Worm (Caenorhabditis elegans) whole organism, young adult: ENCODE results near the gene Y65A5A.1.
A peak's percentile ranks its signal among the peaks of the same experiment; 100 is the strongest.

Source experiments
- B0019.2 ChIP-seq: fragments of 200-800 bp; sonication (Bioruptor generic); conservative IDR thresholded peaks from 2 replicates; pipeline ENCODE4 v1.3.6; 2022; ENCODE audit warnings: missing genetic modification reagents, missing genetic modification characterization, missing compliant biosample characterization
- B0261.1 ChIP-seq: sonication (generic microtip); optimal IDR thresholded peaks from 2 replicates; lab custom pipeline; 2016; ENCODE audit warnings: mild to moderate bottlenecking, missing genetic modification characterization, moderate library complexity, missing compliant biosample characterization
- F23B12.7 ChIP-seq: sonication (generic microtip); optimal IDR thresholded peaks from 2 replicates; lab custom pipeline; 2017; ENCODE audit warnings: missing genetic modification characterization, mild to moderate bottlenecking, missing compliant biosample characterization, antibody characterized with exemption, moderate library complexity; ENCODE audit not compliant: insufficient read depth
- F57C9.4 ChIP-seq: sonication (generic microtip); optimal IDR thresholded peaks from 2 replicates; lab custom pipeline; 2017; ENCODE audit warnings: mild to moderate bottlenecking, missing genetic modification characterization, missing compliant biosample characterization
- Y53G8AR.9 ChIP-seq: fragments of 200-800 bp; sonication (Bioruptor generic); conservative IDR thresholded peaks from 2 replicates; pipeline ENCODE4 v1.3.6; 2022; ENCODE audit warnings: missing genetic modification reagents, missing genetic modification characterization, missing compliant biosample characterization
- Y79H2A.3 ChIP-seq: fragments of 200-800 bp; sonication (Bioruptor generic); conservative IDR thresholded peaks from 2 replicates; pipeline ENCODE4 v1.3.6; 2022; ENCODE audit warnings: missing genetic modification reagents, missing genetic modification characterization, missing compliant biosample characterization
- ZK185.1 ChIP-seq: sonication (generic microtip); optimal IDR thresholded peaks from 2 replicates; lab custom pipeline; 2016; ENCODE audit warnings: mild to moderate bottlenecking, missing genetic modification characterization, missing compliant biosample characterization; ENCODE audit not compliant: poor library complexity, severe bottlenecking
- akir-1 ChIP-seq: fragments of 200-800 bp; sonication (Bioruptor generic); optimal IDR thresholded peaks from 2 replicates; lab custom pipeline; 2018; ENCODE audit warnings: mild to moderate bottlenecking, missing genetic modification characterization, moderate library complexity, missing compliant biosample characterization
- ama-1 ChIP-seq, 3 experiments: fragments of 150-350 bp in 1 of 3; sonication (generic microtip) in 2 of 3; optimal IDR thresholded peaks; 2 replicates each; lab custom pipeline; 2014 to 2018; ENCODE audit warnings: missing biosample characterization in 2 of 3, missing genetic modification characterization in 2 of 3, missing genetic modification reagents in 2 of 3
- aptf-2 ChIP-seq: fragments of 200-800 bp; sonication (Bioruptor generic); conservative IDR thresholded peaks from 2 replicates; pipeline ENCODE4 v1.3.6; 2022; ENCODE audit warnings: missing genetic modification reagents, missing genetic modification characterization, missing compliant biosample characterization
- aptf-3 ChIP-seq: fragments of 200-800 bp; sonication (Bioruptor generic); IDR thresholded peaks from 2 replicates; pipeline ENCODE4 v1.3.6; 2022; ENCODE audit warnings: missing genetic modification characterization, missing compliant biosample characterization
- athp-1 ChIP-seq: sonication (generic microtip); optimal IDR thresholded peaks from 2 replicates; lab custom pipeline; 2017; ENCODE audit warnings: mild to moderate bottlenecking, missing genetic modification characterization, missing compliant biosample characterization
- attf-6 ChIP-seq: fragments of 200-800 bp; sonication (Bioruptor generic); IDR thresholded peaks from 2 replicates; pipeline ENCODE4 v1.3.6; 2022; ENCODE audit warnings: missing genetic modification reagents, missing genetic modification characterization, missing compliant biosample characterization
- bed-1 ChIP-seq: fragments of 200-800 bp; sonication (Bioruptor generic); IDR thresholded peaks from 2 replicates; pipeline ENCODE4 v1.3.6; 2022; ENCODE audit warnings: missing genetic modification reagents, missing genetic modification characterization, missing compliant biosample characterization
- cebp-1 ChIP-seq, 2 experiments: fragments of 200-800 bp in 1 of 2; sonication (Bioruptor generic) in 1 of 2; sonication (generic microtip) in 1 of 2; IDR thresholded peaks in 1 of 2; optimal IDR thresholded peaks in 1 of 2; 2 replicates each; pipeline versions ENCODE4 v1.3.6 to Lab custom; 2017 to 2022; ENCODE audit warnings: missing compliant biosample characterization in 2 of 2, missing genetic modification characterization in 2 of 2, mild to moderate bottlenecking in 1 of 2, missing genetic modification reagents in 1 of 2, moderate library complexity in 1 of 2
- ceh-27 ChIP-seq: fragments of 200-800 bp; sonication (Bioruptor generic); optimal IDR thresholded peaks from 2 replicates; lab custom pipeline; 2018; ENCODE audit warnings: mild to moderate bottlenecking, missing genetic modification characterization, moderate library complexity, missing compliant biosample characterization
- ceh-91 ChIP-seq: fragments of 200-800 bp; sonication (Bioruptor generic); IDR thresholded peaks from 2 replicates; pipeline ENCODE4 v1.3.6; 2022; ENCODE audit warnings: missing genetic modification reagents, missing genetic modification characterization, missing compliant biosample characterization
- dpl-1 ChIP-seq: fragments of 150-350 bp; optimal IDR thresholded peaks from 2 replicates; lab custom pipeline; 2014; ENCODE audit warnings: missing biosample characterization, missing genetic modification reagents, missing genetic modification characterization
- egrh-3 ChIP-seq: fragments of 200-800 bp; sonication (Bioruptor generic); IDR thresholded peaks from 2 replicates; pipeline ENCODE4 v1.3.6; 2022; ENCODE audit warnings: missing genetic modification reagents, missing genetic modification characterization, missing compliant biosample characterization
- ets-4 ChIP-seq: fragments of 200-800 bp; sonication (Bioruptor generic); optimal IDR thresholded peaks from 2 replicates; lab custom pipeline; 2018; ENCODE audit warnings: mild to moderate bottlenecking, missing genetic modification characterization, missing compliant biosample characterization
- fkh-3 ChIP-seq: sonication (generic microtip); optimal IDR thresholded peaks from 2 replicates; lab custom pipeline; 2016; ENCODE audit warnings: mild to moderate bottlenecking, missing genetic modification characterization, missing compliant biosample characterization
- him-1 ChIP-seq: sonication (generic microtip); optimal IDR thresholded peaks from 2 replicates; lab custom pipeline; 2016; ENCODE audit warnings: missing genotype, missing genetic modification reagents, missing genetic modification characterization, missing compliant biosample characterization
- lag-1 ChIP-seq: fragments of 200-800 bp; sonication (Bioruptor generic); IDR thresholded peaks from 2 replicates; pipeline ENCODE4 v1.3.6; 2022; ENCODE audit warnings: missing genetic modification reagents, missing genetic modification characterization, missing compliant biosample characterization
- lin-40 ChIP-seq: sonication (generic microtip); optimal IDR thresholded peaks from 2 replicates; lab custom pipeline; 2016; ENCODE audit warnings: missing genetic modification characterization, mild to moderate bottlenecking, missing compliant biosample characterization, missing genotype, missing genetic modification reagents
- lin-54 ChIP-seq: fragments of 200-800 bp; sonication (Bioruptor generic); optimal IDR thresholded peaks from 2 replicates; lab custom pipeline; 2018; ENCODE audit warnings: mild to moderate bottlenecking, missing genetic modification characterization, missing compliant biosample characterization
- mcd-1 ChIP-seq: fragments of 200-800 bp; sonication (Bioruptor generic); IDR thresholded peaks from 2 replicates; pipeline ENCODE4 v1.3.6; 2022; ENCODE audit warnings: missing genetic modification reagents, missing genetic modification characterization, missing compliant biosample characterization
- mes-4 ChIP-seq: sonication (generic microtip); optimal IDR thresholded peaks from 2 replicates; lab custom pipeline; 2016; ENCODE audit warnings: missing genotype, missing genetic modification characterization, missing compliant biosample characterization
- mxl-1 ChIP-seq: sonication (generic microtip); optimal IDR thresholded peaks from 2 replicates; lab custom pipeline; 2016; ENCODE audit warnings: missing genetic modification characterization, missing compliant biosample characterization
- nhr-179 ChIP-seq: sonication (generic microtip); optimal IDR thresholded peaks from 2 replicates; lab custom pipeline; 2016; ENCODE audit warnings: mild to moderate bottlenecking, missing genetic modification characterization, missing compliant biosample characterization
- rpc-1 ChIP-seq, 2 experiments: fragments of 150-350 bp in 1 of 2; sonication (generic microtip) in 1 of 2; optimal IDR thresholded peaks; 2 replicates each; lab custom pipeline; 2014 to 2018; ENCODE audit warnings: missing biosample characterization in 1 of 2, missing genetic modification characterization in 1 of 2, missing genetic modification reagents in 1 of 2, missing genotype in 1 of 2
- sdz-38 ChIP-seq: sonication (generic microtip); optimal IDR thresholded peaks from 2 replicates; lab custom pipeline; 2016; ENCODE audit warnings: missing genotype, missing genetic modification characterization, missing compliant biosample characterization
- snpc-1.3 ChIP-seq: sonication (generic microtip); optimal IDR thresholded peaks from 2 replicates; lab custom pipeline; 2017; ENCODE audit warnings: missing genetic modification characterization, mild to moderate bottlenecking, missing compliant biosample characterization, antibody characterized with exemption, moderate library complexity, missing genotype, missing genetic modification reagents; ENCODE audit not compliant: insufficient read depth
- snpc-4 ChIP-seq, 5 experiments: fragments of 150-350 bp in 1 of 5; sonication (generic microtip) in 4 of 5; optimal IDR thresholded peaks; 2 replicates each; lab custom pipeline; 2014 to 2018; ENCODE audit warnings: missing genetic modification characterization in 5 of 5, missing biosample characterization in 3 of 5, antibody characterized with exemption in 2 of 5, mild to moderate bottlenecking in 2 of 5, missing compliant biosample characterization in 2 of 5, missing genotype in 2 of 5, moderate library complexity in 2 of 5, missing genetic modification reagents in 1 of 5
- somi-1 ChIP-seq: fragments of 200-800 bp; sonication (Bioruptor generic); optimal IDR thresholded peaks from 2 replicates; lab custom pipeline; 2018; ENCODE audit warnings: mild to moderate bottlenecking, missing genetic modification characterization, missing compliant biosample characterization
- unc-130 ChIP-seq: sonication (generic microtip); optimal IDR thresholded peaks from 2 replicates; lab custom pipeline; 2016; ENCODE audit warnings: missing genetic modification reagents, missing genetic modification characterization, missing compliant biosample characterization
- xnd-1 ChIP-seq: sonication (generic microtip); optimal IDR thresholded peaks from 2 replicates; lab custom pipeline; 2016; ENCODE audit warnings: missing genotype, missing genetic modification reagents, missing genetic modification characterization, missing compliant biosample characterization
- zfh-2 ChIP-seq: fragments of 200-800 bp; sonication (Bioruptor generic); conservative IDR thresholded peaks from 2 replicates; pipeline ENCODE4 v1.3.6; 2022; ENCODE audit warnings: missing genetic modification reagents, missing genetic modification characterization, missing compliant biosample characterization
- ztf-25 ChIP-seq: fragments of 200-800 bp; sonication (Bioruptor generic); IDR thresholded peaks from 2 replicates; pipeline ENCODE4 v1.3.6; 2022; ENCODE audit warnings: missing genetic modification reagents, missing genetic modification characterization, missing compliant biosample characterization
- ztf-28 ChIP-seq: fragments of 200-800 bp; sonication (Bioruptor generic); IDR thresholded peaks from 2 replicates; pipeline ENCODE4 v1.3.6; 2022; ENCODE audit warnings: missing genetic modification reagents, missing genetic modification characterization, missing compliant biosample characterization

The Y65A5A.1 gene

DNA sequence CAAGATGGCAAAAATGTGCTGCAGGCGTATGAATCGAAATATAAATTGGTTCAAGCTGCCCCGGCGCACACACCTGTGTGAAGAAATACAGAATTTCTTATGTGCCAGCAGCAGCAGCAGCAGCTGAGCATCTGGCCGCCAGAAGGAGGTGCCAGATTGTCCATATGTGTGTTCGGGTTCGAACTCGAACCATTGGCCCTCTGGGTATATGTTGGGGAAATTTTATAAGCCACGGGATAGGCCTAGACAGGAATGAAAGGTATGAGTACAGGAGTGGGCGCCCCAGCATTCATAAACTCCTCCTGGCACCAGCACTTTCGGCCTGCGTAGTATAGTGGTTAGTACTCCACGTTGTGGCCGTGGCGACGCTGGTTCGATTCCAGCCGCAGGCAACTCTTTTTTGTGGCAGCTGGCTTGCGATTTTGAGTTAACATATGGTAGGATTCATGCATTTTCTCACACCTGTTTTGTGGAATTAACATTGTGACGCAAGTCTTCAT, 11.4 kb downstream of the Y65A5A.1 start (continued):
- no peak for TF ChIP-seq bed-1 (GFP tag; lab: Robert Waterston, UW)
- 0 out of 2 replicates have a peak, but pooled peaks have one; percentile 29 for TF ChIP-seq egrh-3 (GFP tag; lab: Robert Waterston, UW)
- no peak for TF ChIP-seq unc-130 (GFP tag; lab: Kevin White, UChicago)
- TF ChIP-seq Y79H2A.3, result no peak
- TF ChIP-seq B0261.1 (tag; lab: Kevin White, UChicago), result peak; percentile 86
- TF ChIP-seq mes-4 (tag; lab: Kevin White, UChicago), result no peak
- TF ChIP-seq sdz-38 (tag; lab: Kevin White, UChicago), result no peak
- no peak for TF ChIP-seq akir-1 (GFP tag; lab: Kevin White, UChicago)
- no peak for TF ChIP-seq F57C9.4
- TF ChIP-seq rpc-1 (optimal IDR thresholded peaks at IDR 0.05; lab: Kevin White, UChicago), result peak; percentile 68
- peak; percentile 74 for TF ChIP-seq rpc-1 (tag; optimal IDR thresholded peaks at IDR 0.05; lab: Kevin White, UChicago)
- peak; percentile 42 for TF ChIP-seq lin-54 (GFP tag; lab: Kevin White, UChicago)
- TF ChIP-seq cebp-1 (GFP tag; IDR thresholded peaks at IDR 0.05; lab: Robert Waterston, UW), result no peak
- peak; percentile 43 for TF ChIP-seq cebp-1 (tag; optimal IDR thresholded peaks at IDR 0.05; lab: Kevin White, UChicago)
- TF ChIP-seq somi-1 (GFP tag; lab: Kevin White, UChicago), result peak; percentile 1
- no peak for TF ChIP-seq F23B12.7
- TF ChIP-seq ets-4 (GFP tag; lab: Kevin White, UChicago), result no peak
- TF ChIP-seq ceh-27 (GFP tag; lab: Kevin White, UChicago), result peak; percentile 4
- TF ChIP-seq attf-6 (GFP tag; lab: Robert Waterston, UW), result peak; percentile 96
- TF ChIP-seq nhr-179 (tag; lab: Kevin White, UChicago), result no peak
- TF ChIP-seq him-1 (tag; lab: Kevin White, UChicago), result peak; percentile 51
- TF ChIP-seq ama-1 (optimal IDR thresholded peaks at IDR 0.05; lab: Kevin White, UChicago), result no peak
- TF ChIP-seq ama-1 (GFP tag; optimal IDR thresholded peaks at IDR 0.05; lab: Kevin White, UChicago), result peak; percentile 4 to 32
- TF ChIP-seq Y53G8AR.9, result 0 out of 2 replicates have a peak, but pooled peaks have one; percentile 59
- peak; percentile 54 for TF ChIP-seq snpc-1.3 (tag; lab: Kevin White, UChicago)
- no peak for TF ChIP-seq lag-1 (GFP tag; lab: Robert Waterston, UW)
- peak; percentile 24 for TF ChIP-seq lin-40 (tag; lab: Kevin White, UChicago)
- no peak for TF ChIP-seq athp-1
- TF ChIP-seq ceh-91 (GFP tag; lab: Robert Waterston, UW), result peak; percentile 41; the same call in 1 of the 2 replicates
- peak; percentile 46 for TF ChIP-seq zfh-2
- 0 out of 2 replicates have a peak, but pooled peaks have one; percentile 50 for TF ChIP-seq ztf-25 (GFP tag; lab: Robert Waterston, UW)
- no peak for TF ChIP-seq xnd-1 (tag; lab: Kevin White, UChicago)
- no peak for TF ChIP-seq ztf-28
- no peak for TF ChIP-seq aptf-3 (GFP tag; lab: Robert Waterston, UW)
- TF ChIP-seq mxl-1 (tag; lab: Kevin White, UChicago), result no peak
- TF ChIP-seq, all 124 proteins: peak for 37

DNA sequence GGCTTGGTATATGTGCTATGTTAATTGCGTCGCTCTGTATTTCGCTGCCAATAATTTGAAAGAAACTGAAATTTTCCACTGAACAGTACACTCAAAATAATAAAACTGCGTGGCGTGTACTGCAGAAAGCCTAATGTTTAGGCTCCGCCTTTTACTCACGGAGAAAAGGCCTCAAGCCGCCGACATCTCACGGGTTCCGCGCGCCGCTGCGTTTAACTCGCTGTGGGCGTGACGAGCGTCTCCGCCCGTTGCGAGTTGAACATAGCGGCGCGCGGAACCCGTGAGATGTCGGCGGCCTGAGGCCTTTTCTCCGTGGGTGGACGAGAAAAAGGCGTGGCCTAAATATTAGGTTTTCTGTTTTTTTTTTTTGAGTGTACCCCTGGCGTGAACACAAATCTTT, 15.0 kb downstream of the Y65A5A.1 start:
- TF ChIP-seq ZK185.1 (tag; lab: Kevin White, UChicago) (no peak), fkh-3 (no peak), aptf-2 (GFP tag; lab: Robert Waterston, UW) (no peak), snpc-4 (GFP tag; optimal IDR thresholded peaks at IDR 0.05; lab: Kevin White, UChicago) (no peak), snpc-4 (tag; optimal IDR thresholded peaks at IDR 0.05; lab: Kevin White, UChicago) (peak in 2 of 4 experiments; percentile 78 to 94), mes-4 (tag; lab: Kevin White, UChicago) (no peak), attf-6 (GFP tag; lab: Robert Waterston, UW) (peak; percentile 64; the same call in 1 of the 2 replicates), dpl-1 (GFP tag; lab: Kevin White, UChicago) (no peak), B0019.2 (GFP tag; lab: Robert Waterston, UW) (no peak), mcd-1 (GFP tag; lab: Robert Waterston, UW) (0 out of 2 replicates have a peak, but pooled peaks have one; percentile 22), somi-1 (GFP tag; lab: Kevin White, UChicago) (no peak)
- TF ChIP-seq, all 124 proteins: peak for 3
